Worm (Caenorhabditis elegans) whole organism, L3 larva: ENCODE data around the gene B0563.8.

Experiments
- ZK546.5 ChIP-seq: sonication (generic microtip); optimal IDR thresholded peaks from 2 replicates; lab custom pipeline; 2017; ENCODE audit warnings: missing biosample characterization, missing genetic modification characterization
- ama-1 ChIP-seq: fragments of 150-350 bp; optimal IDR thresholded peaks from 2 replicates; lab custom pipeline; 2018
- ceh-16 ChIP-seq: sonication (generic microtip); optimal IDR thresholded peaks from 2 replicates; lab custom pipeline; 2017; ENCODE audit warnings: missing biosample characterization, missing genetic modification characterization
- ceh-28 ChIP-seq: fragments of 150-350 bp; optimal IDR thresholded peaks from 2 replicates; lab custom pipeline; 2014; ENCODE audit warnings: missing biosample characterization, missing genetic modification reagents, missing genetic modification characterization
- ceh-82 ChIP-seq: fragments of 150-350 bp; optimal IDR thresholded peaks from 2 replicates; lab custom pipeline; 2014; ENCODE audit warnings: missing biosample characterization, missing genetic modification characterization
- ceh-9 ChIP-seq: sonication (generic microtip); optimal IDR thresholded peaks from 2 replicates; lab custom pipeline; 2018; ENCODE audit warnings: missing biosample characterization, missing genetic modification characterization
- daf-12 ChIP-seq: fragments of 150-350 bp; optimal IDR thresholded peaks from 2 replicates; lab custom pipeline; 2014; ENCODE audit warnings: missing biosample characterization, missing genetic modification reagents, missing genetic modification characterization
- egl-27 ChIP-seq: sonication (generic microtip); optimal IDR thresholded peaks from 4 replicates; lab custom pipeline; 2017; ENCODE audit warnings: missing biosample characterization, missing genetic modification reagents, missing genetic modification characterization
- egl-5 ChIP-seq: fragments of 150-350 bp; optimal IDR thresholded peaks from 2 replicates; lab custom pipeline; 2017; ENCODE audit warnings: missing biosample characterization, missing genetic modification reagents, missing genetic modification characterization, inconsistent platforms
- elt-1 ChIP-seq: fragments of 150-350 bp; optimal IDR thresholded peaks from 2 replicates; lab custom pipeline; 2014; ENCODE audit warnings: missing biosample characterization, missing genetic modification characterization
- elt-3 ChIP-seq, 3 experiments: fragments of 150-350 bp in 1 of 3; sonication (generic microtip) in 2 of 3; optimal IDR thresholded peaks; 2 replicates in 2 of 3; 4 replicates in 1 of 3; lab custom pipeline; 2014 to 2017; ENCODE audit warnings: missing biosample characterization in 3 of 3, missing genetic modification characterization in 3 of 3
- eor-1 ChIP-seq, 2 experiments: fragments of 150-350 bp; optimal IDR thresholded peaks; 2 replicates each; lab custom pipeline; 2014 to 2018; ENCODE audit warnings: missing biosample characterization in 2 of 2, missing genetic modification characterization in 2 of 2
- fkh-10 ChIP-seq: sonication (generic microtip); optimal IDR thresholded peaks from 2 replicates; lab custom pipeline; 2017; ENCODE audit warnings: missing biosample characterization, missing genetic modification reagents, missing genetic modification characterization
- fkh-2 ChIP-seq: fragments of 150-350 bp; optimal IDR thresholded peaks from 2 replicates; lab custom pipeline; 2014; ENCODE audit warnings: missing biosample characterization, missing genetic modification reagents, missing genetic modification characterization
- fos-1 ChIP-seq: fragments of 150-350 bp; optimal IDR thresholded peaks from 2 replicates; lab custom pipeline; 2014; ENCODE audit warnings: missing biosample characterization, missing genetic modification characterization
- hmg-11 ChIP-seq: sonication (generic microtip); optimal IDR thresholded peaks from 2 replicates; lab custom pipeline; 2016; ENCODE audit warnings: missing genetic modification characterization, missing compliant biosample characterization
- jun-1 ChIP-seq: fragments of 150-350 bp; optimal IDR thresholded peaks from 2 replicates; lab custom pipeline; 2014; ENCODE audit warnings: missing biosample characterization, missing genetic modification reagents, missing genetic modification characterization
- lin-15B ChIP-seq: fragments of 150-350 bp; optimal IDR thresholded peaks from 2 replicates; lab custom pipeline; 2014; ENCODE audit warnings: missing biosample characterization, missing genetic modification characterization
- lin-39 ChIP-seq: fragments of 150-350 bp; optimal IDR thresholded peaks from 2 replicates; lab custom pipeline; 2018; ENCODE audit warnings: missing biosample characterization, missing genetic modification reagents, missing genetic modification characterization
- lsy-12 ChIP-seq: sonication (generic microtip); optimal IDR thresholded peaks from 2 replicates; lab custom pipeline; 2016; ENCODE audit warnings: mild to moderate bottlenecking, missing genetic modification characterization, missing compliant biosample characterization
- nfya-1 ChIP-seq: sonication (generic microtip); optimal IDR thresholded peaks from 2 replicates; lab custom pipeline; 2017; ENCODE audit warnings: missing genetic modification characterization, mild to moderate bottlenecking, missing compliant biosample characterization, antibody characterized with exemption, moderate library complexity; ENCODE audit not compliant: insufficient read depth
- nhr-11 ChIP-seq: fragments of 150-350 bp; optimal IDR thresholded peaks from 2 replicates; lab custom pipeline; 2014; ENCODE audit warnings: missing biosample characterization, missing genetic modification characterization
- nhr-12 ChIP-seq: fragments of 150-350 bp; optimal IDR thresholded peaks from 2 replicates; lab custom pipeline; 2014; ENCODE audit warnings: missing biosample characterization, missing genetic modification characterization
- nhr-23 ChIP-seq: fragments of 150-350 bp; optimal IDR thresholded peaks from 2 replicates; lab custom pipeline; 2014; ENCODE audit warnings: missing biosample characterization, missing genetic modification reagents, missing genetic modification characterization
- nhr-237 ChIP-seq: fragments of 150-350 bp; optimal IDR thresholded peaks from 2 replicates; lab custom pipeline; 2014; ENCODE audit warnings: missing biosample characterization, missing genetic modification characterization
- nhr-25 ChIP-seq: sonication (generic microtip); optimal IDR thresholded peaks from 2 replicates; lab custom pipeline; 2017; ENCODE audit warnings: missing biosample characterization, missing genetic modification characterization
- nhr-28 ChIP-seq: fragments of 150-350 bp; optimal IDR thresholded peaks from 2 replicates; lab custom pipeline; 2014; ENCODE audit warnings: missing biosample characterization, missing genetic modification characterization
- nhr-43 ChIP-seq: sonication (generic microtip); optimal IDR thresholded peaks from 2 replicates; lab custom pipeline; 2016; ENCODE audit warnings: mild to moderate bottlenecking, missing genetic modification characterization, missing compliant biosample characterization; ENCODE audit not compliant: poor library complexity, severe bottlenecking
- nhr-67 ChIP-seq: fragments of 150-350 bp; optimal IDR thresholded peaks from 2 replicates; lab custom pipeline; 2014; ENCODE audit warnings: missing biosample characterization, missing genetic modification characterization
- nhr-76 ChIP-seq: fragments of 150-350 bp; sonication (generic microtip); optimal IDR thresholded peaks from 5 replicates; lab custom pipeline; 2014; ENCODE audit warnings: missing biosample characterization, missing genetic modification characterization
- nhr-77 ChIP-seq: fragments of 150-350 bp; optimal IDR thresholded peaks from 2 replicates; lab custom pipeline; 2014; ENCODE audit warnings: missing biosample characterization, missing genetic modification characterization
- pha-4 ChIP-seq: fragments of 150-350 bp; optimal IDR thresholded peaks from 2 replicates; lab custom pipeline; 2014; ENCODE audit warnings: missing biosample characterization, missing genetic modification reagents, missing genetic modification characterization
- sea-2 ChIP-seq: fragments of 150-350 bp; sonication (generic microtip); optimal IDR thresholded peaks from 4 replicates; lab custom pipeline; 2014; ENCODE audit warnings: missing biosample characterization, missing genetic modification reagents, missing genetic modification characterization
- skn-1 ChIP-seq: fragments of 150-350 bp; optimal IDR thresholded peaks from 2 replicates; lab custom pipeline; 2014; ENCODE audit warnings: missing biosample characterization, missing genetic modification characterization
- snpc-4 ChIP-seq: fragments of 150-350 bp; optimal IDR thresholded peaks from 2 replicates; lab custom pipeline; 2014; ENCODE audit warnings: missing biosample characterization, missing genetic modification characterization
- tbx-2 ChIP-seq: sonication (generic microtip); optimal IDR thresholded peaks from 2 replicates; lab custom pipeline; 2016; ENCODE audit warnings: mild to moderate bottlenecking, missing genetic modification characterization, missing compliant biosample characterization
- unc-39 ChIP-seq: sonication (generic microtip); optimal IDR thresholded peaks from 4 replicates; lab custom pipeline; 2017; ENCODE audit warnings: missing biosample characterization, missing genetic modification characterization
- unc-62 ChIP-seq: fragments of 150-350 bp; sonication (generic microtip); optimal IDR thresholded peaks from 4 replicates; lab custom pipeline; 2014; ENCODE audit warnings: missing biosample characterization, missing genetic modification reagents, missing genetic modification characterization
- zag-1 ChIP-seq: fragments of 150-350 bp; optimal IDR thresholded peaks from 2 replicates; lab custom pipeline; 2014; ENCODE audit warnings: missing biosample characterization, missing genetic modification characterization
- ztf-4 ChIP-seq: fragments of 150-350 bp; optimal IDR thresholded peaks from 2 replicates; lab custom pipeline; 2014; ENCODE audit warnings: missing biosample characterization, missing genetic modification characterization

Gene B0563.8

ce11 chrX:9170058-9170457, 4.3 kb downstream of the B0563.8 start:
- TF ChIP-seq lin-15B (tag; lab: Kevin White, UChicago): no peak
- no peak for TF ChIP-seq fkh-2 (tag; lab: Kevin White, UChicago)
- TF ChIP-seq unc-39 (tag; lab: Kevin White, UChicago): no peak
- TF ChIP-seq ama-1 (lab: Kevin White, UChicago): no peak
- no peak for TF ChIP-seq nhr-23 (tag; lab: Kevin White, UChicago)
- no peak for TF ChIP-seq nhr-11 (tag; lab: Kevin White, UChicago)
- TF ChIP-seq lin-39: no peak
- TF ChIP-seq unc-62 (GFP tag; lab: Kevin White, UChicago): no peak
- TF ChIP-seq sea-2 (GFP tag; lab: Kevin White, UChicago): no peak
- no peak for TF ChIP-seq ztf-4
- no peak for TF ChIP-seq daf-12 (tag; lab: Kevin White, UChicago)
- TF ChIP-seq tbx-2: no peak
- no peak for TF ChIP-seq ZK546.5 (tag; lab: Kevin White, UChicago)
- no peak for TF ChIP-seq elt-1
- no peak for TF ChIP-seq ceh-28 (tag; lab: Kevin White, UChicago)
- TF ChIP-seq elt-3 (tag; optimal IDR thresholded peaks at IDR 0.05; lab: Kevin White, UChicago): no peak
- no peak for TF ChIP-seq nhr-67 (tag; lab: Kevin White, UChicago)
- TF ChIP-seq snpc-4 (tag; lab: Kevin White, UChicago): no peak
- TF ChIP-seq zag-1 (tag; lab: Kevin White, UChicago): no peak

- TF ChIP-seq lin-15B (tag; lab: Kevin White, UChicago) (no peak), fkh-10 (GFP tag; lab: Kevin White, UChicago) (no peak), egl-27 (tag; lab: Kevin White, UChicago) (no peak)
Observed at ce11 chrX:9168239-9168638, 6.1 kb downstream of the B0563.8 start, which contains the start of gene B0563.9. Gene B0563.9 (plus strand): TSS chrX:9168539.

- TF ChIP-seq ceh-9 (tag; lab: Kevin White, UChicago): no peak
- TF ChIP-seq nhr-43 (tag; lab: Kevin White, UChicago): no peak
- TF ChIP-seq elt-1: no peak
- TF ChIP-seq jun-1 (tag; lab: Kevin White, UChicago): no peak
- no peak for TF ChIP-seq egl-5 (tag; lab: Kevin White, UChicago)
- no peak for TF ChIP-seq ceh-16 (tag; lab: Kevin White, UChicago)
- TF ChIP-seq ceh-82: no peak
- no peak for TF ChIP-seq nhr-12
- TF ChIP-seq skn-1 (tag; lab: Kevin White, UChicago): no peak
- TF ChIP-seq nhr-237 (tag; lab: Kevin White, UChicago): no peak
- no peak for TF ChIP-seq ama-1 (lab: Kevin White, UChicago)
- no peak for TF ChIP-seq nhr-67 (tag; lab: Kevin White, UChicago)
- TF ChIP-seq hmg-11 (tag; lab: Kevin White, UChicago): no peak
- TF ChIP-seq, all 47 proteins: peak for 0
Observed at ce11 chrX:9166921-9167320, 7.4 kb downstream of the B0563.8 start, which contains the start of gene B0563.10. Gene B0563.10 (minus strand): TSS chrX:9167245.

DNA sequence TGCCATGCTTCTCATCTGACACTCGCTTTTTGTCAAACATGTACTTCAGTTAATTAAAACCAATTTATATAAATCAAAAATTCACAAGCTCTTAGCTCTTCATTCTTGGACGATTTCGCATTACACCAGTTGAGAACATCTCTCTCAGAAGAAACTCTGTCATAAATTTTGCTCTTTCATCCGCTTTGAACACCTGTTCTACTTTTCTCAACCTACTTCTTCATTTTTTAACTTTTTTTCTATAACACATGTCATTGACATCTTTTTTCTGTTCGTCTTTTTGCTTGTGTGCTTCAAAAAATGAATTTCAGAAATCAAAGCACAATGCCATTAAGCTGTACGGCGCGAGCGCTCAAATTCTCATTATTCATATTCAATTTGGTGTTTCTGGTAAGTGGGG, 11.4 kb downstream of the B0563.8 start, which contains the start of gene tsp-11:
TSS of gene tsp-11 (plus strand) at position 301 of the 400 bp plus-strand sequence.
- TF ChIP-seq nhr-11 (tag; lab: Kevin White, UChicago): no peak
- TF ChIP-seq pha-4 (tag; lab: Kevin White, UChicago): no peak
- TF ChIP-seq fos-1: no peak
- no peak for TF ChIP-seq hmg-11 (tag; lab: Kevin White, UChicago)
- TF ChIP-seq unc-62 (GFP tag; lab: Kevin White, UChicago): no peak
- TF ChIP-seq elt-1: no peak
- no peak for TF ChIP-seq eor-1 (tag; optimal IDR thresholded peaks at IDR 0.05; lab: Kevin White, UChicago)
- no peak for TF ChIP-seq unc-39 (tag; lab: Kevin White, UChicago)
- TF ChIP-seq nfya-1 (tag; lab: Kevin White, UChicago): no peak
- TF ChIP-seq nhr-28 (tag; lab: Kevin White, UChicago): no peak
- no peak for TF ChIP-seq daf-12 (tag; lab: Kevin White, UChicago)
- no peak for TF ChIP-seq nhr-25 (tag; lab: Kevin White, UChicago)
- no peak for TF ChIP-seq nhr-77 (tag; lab: Kevin White, UChicago)
- no peak for TF ChIP-seq ceh-28 (tag; lab: Kevin White, UChicago)
- no peak for TF ChIP-seq lsy-12 (tag; lab: Kevin White, UChicago)
- TF ChIP-seq nhr-76 (tag; lab: Kevin White, UChicago): no peak
